Worm (Caenorhabditis elegans): ENCODE data around the gene acs-4.

DNA sequence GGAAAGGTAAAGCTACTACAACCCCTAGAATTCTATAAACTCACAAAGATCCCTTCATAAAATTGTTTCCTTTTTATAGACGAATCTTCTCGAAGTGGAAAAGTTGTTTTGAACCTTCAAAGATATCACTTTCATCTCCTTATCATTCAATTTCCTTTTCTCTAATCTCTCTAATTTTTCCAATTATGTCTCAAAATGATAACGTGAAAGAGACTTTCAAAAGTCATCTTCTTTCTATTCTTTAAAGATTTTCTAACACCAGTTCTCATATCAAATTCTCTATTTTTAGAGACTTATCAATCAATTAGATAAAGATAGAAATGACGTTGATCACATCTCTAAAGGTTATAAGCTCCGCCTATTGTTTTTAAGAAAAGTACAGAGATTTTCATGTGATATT lies 31.8 kb downstream of the acs-4 start:
- no peak for TF ChIP-seq ztf-23 (GFP tag; IDR thresholded peaks at IDR 0.05)
- TF ChIP-seq T22C8.4 (GFP tag; IDR thresholded peaks at IDR 0.05): no peak
- TF ChIP-seq cog-1 (tag; optimal IDR thresholded peaks at IDR 0.05): no peak
- no peak for TF ChIP-seq med-1 (GFP tag; optimal IDR thresholded peaks at IDR 0.05; ENCODE audit: insufficient read depth)
